Worm (Caenorhabditis elegans) whole organism, L3 larva: Measurements from ENCODE around the gene clc-1.
A peak's percentile ranks its signal among the peaks of the same experiment; 100 is the strongest.

Source experiments
- ama-1 ChIP-seq: fragments of 150-350 bp; optimal IDR thresholded peaks from 2 replicates; lab custom pipeline; 2018
- elt-3 ChIP-seq, 3 experiments: fragments of 150-350 bp in 1 of 3; sonication (generic microtip) in 2 of 3; optimal IDR thresholded peaks; 2 replicates in 2 of 3; 4 replicates in 1 of 3; lab custom pipeline; 2014 to 2017; ENCODE audit warnings: missing biosample characterization in 3 of 3, missing genetic modification characterization in 3 of 3
- fos-1 ChIP-seq: fragments of 150-350 bp; optimal IDR thresholded peaks from 2 replicates; lab custom pipeline; 2014; ENCODE audit warnings: missing biosample characterization, missing genetic modification characterization
- pha-4 ChIP-seq: fragments of 150-350 bp; optimal IDR thresholded peaks from 2 replicates; lab custom pipeline; 2014; ENCODE audit warnings: missing biosample characterization, missing genetic modification reagents, missing genetic modification characterization
- snpc-4 ChIP-seq: fragments of 150-350 bp; optimal IDR thresholded peaks from 2 replicates; lab custom pipeline; 2014; ENCODE audit warnings: missing biosample characterization, missing genetic modification characterization
- unc-39 ChIP-seq: sonication (generic microtip); optimal IDR thresholded peaks from 4 replicates; lab custom pipeline; 2017; ENCODE audit warnings: missing biosample characterization, missing genetic modification characterization
- unc-62 ChIP-seq: fragments of 150-350 bp; sonication (generic microtip); optimal IDR thresholded peaks from 4 replicates; lab custom pipeline; 2014; ENCODE audit warnings: missing biosample characterization, missing genetic modification reagents, missing genetic modification characterization
- zag-1 ChIP-seq: fragments of 150-350 bp; optimal IDR thresholded peaks from 2 replicates; lab custom pipeline; 2014; ENCODE audit warnings: missing biosample characterization, missing genetic modification characterization

ce11 chrX:11047183-11047582 is at the start of gene clc-1:
- TF ChIP-seq ama-1 (lab: Kevin White, UChicago) (no peak), elt-3 (tag; optimal IDR thresholded peaks at IDR 0.05; lab: Kevin White, UChicago) (no peak), pha-4 (peak; percentile 60), snpc-4 (no peak), unc-39 (tag; lab: Kevin White, UChicago) (no peak), fos-1 (peak; percentile 70), unc-62 (GFP tag; lab: Kevin White, UChicago) (no peak), zag-1 (no peak)
